Worm (Caenorhabditis elegans): Measurements from ENCODE around the gene pqn-15.

DNA sequence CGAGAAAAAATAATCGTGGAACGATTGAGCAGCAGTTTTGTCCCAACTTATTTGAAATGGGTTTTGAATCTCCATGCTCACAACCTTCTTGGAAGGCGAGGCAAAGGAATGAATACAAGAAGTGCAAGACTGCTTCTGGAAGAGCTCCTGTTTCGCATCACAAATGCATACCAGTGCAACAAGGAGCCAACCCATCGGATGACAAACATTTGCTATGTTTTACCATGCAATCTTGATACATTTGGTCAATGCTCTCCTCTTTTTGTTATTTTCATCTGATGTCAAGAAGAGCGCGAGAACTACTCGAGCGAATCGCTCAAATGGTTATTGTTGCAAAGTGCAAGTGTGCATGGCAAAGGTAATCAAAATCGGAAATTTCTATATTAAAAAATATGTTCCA lies 32.6 kb downstream of the pqn-15 start, which contains the start of gene mec-18:
- no peak for TF ChIP-seq lin-39 (tag; optimal IDR thresholded peaks at IDR 0.05)
- TF ChIP-seq lin-13 (GFP tag; optimal IDR thresholded peaks at IDR 0.05): no peak
- TF ChIP-seq lin-11 (tag; optimal IDR thresholded peaks at IDR 0.05): no peak
- TF ChIP-seq nhr-12 (tag; optimal IDR thresholded peaks at IDR 0.05): no peak
- TF ChIP-seq lsy-2 (tag; optimal IDR thresholded peaks at IDR 0.05): no peak
- TF ChIP-seq unc-62 (GFP tag; optimal IDR thresholded peaks at IDR 0.05): no peak
